Fruit fly (Drosophila melanogaster) ovary, adult (tissue): Measurements from ENCODE around the gene Ubr3.

Source experiments
- CG17801 ChIP-seq: fragments of 200-800 bp; optimal IDR thresholded peaks from 2 replicates; lab custom pipeline; 2019; ENCODE audit warnings: missing biosample characterization, mild to moderate bottlenecking, missing genetic modification characterization, moderate library complexity; ENCODE audit not compliant: partially characterized antibody

Ubr3 gene

DNA sequence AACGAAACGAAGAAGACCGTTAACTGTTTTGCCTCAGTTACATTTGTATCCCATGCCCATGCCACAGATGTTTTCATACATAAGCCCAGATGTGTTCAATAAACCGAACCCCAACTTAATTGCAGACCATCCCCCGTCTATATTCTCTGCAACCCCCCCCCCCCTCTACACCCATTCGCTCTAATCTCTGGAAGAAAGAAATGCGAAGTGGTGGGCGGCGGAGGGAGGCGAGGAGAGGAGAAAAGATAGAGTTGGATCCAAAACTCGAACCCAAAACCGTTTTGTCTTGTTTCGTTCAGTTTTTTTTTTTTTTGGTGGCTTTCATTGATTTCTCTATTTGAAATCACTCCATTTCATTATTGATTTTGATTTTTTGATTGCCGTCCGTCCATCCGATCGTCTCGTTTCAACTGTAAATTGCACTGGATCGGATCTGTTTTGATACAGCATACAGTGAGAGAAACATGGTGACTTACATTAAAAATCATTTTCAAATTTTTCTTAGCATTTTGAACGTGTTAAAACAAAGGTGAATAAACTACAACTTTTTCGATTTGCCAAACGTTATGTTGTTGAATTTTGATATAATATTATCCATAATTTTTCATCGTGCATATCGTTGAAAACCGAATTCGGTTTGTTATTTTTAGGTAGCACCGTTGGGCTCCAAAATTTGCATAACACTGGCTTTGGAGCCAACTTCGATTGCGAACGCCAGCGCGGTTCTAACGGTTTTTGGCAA is 40.0 kb downstream of the Ubr3 start:
- no peak for TF ChIP-seq CG17801 (GFP tag; lab: Kevin White, UChicago)

DNA sequence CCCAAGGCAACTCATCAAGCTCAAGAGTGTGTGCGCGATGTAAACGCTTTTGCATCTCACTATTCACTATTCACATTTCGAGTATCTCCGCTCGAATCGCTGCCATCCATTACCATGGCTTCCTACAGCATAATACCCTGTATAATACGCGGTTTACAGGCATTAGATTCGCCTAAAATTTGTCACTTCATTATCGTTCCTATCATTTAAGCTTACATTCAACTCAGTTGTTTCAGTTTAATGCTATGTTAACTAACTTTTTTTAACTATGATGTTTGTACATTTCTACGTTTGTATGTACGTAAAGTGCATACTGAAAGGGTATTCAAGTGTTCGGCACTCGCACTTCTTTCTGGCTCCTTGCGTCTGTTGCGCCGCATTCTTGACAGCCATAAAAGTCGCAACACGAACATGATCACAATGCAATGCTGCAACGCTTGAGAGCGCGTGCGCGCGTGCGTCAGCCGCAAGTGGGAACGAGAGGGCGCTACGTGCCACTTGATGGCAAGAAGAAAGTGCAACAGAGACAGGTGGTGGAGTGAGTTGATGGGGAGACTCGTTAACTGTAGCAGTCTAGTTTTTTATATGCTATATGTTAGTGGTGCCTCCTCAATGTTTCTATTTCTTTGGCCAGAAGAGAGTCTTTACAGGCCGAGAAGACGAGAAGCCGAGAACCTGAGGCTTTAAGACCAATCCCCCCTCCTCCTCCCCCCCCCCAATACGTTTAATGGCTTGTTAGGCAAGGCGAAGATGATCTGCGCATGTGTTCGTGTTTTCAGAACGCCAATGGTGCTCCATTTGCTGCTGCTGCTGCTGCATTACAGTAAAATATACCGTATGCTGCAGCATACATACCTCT is 41.5 kb downstream of the Ubr3 start:
- no peak for TF ChIP-seq CG17801 (GFP tag; lab: Kevin White, UChicago)

DNA sequence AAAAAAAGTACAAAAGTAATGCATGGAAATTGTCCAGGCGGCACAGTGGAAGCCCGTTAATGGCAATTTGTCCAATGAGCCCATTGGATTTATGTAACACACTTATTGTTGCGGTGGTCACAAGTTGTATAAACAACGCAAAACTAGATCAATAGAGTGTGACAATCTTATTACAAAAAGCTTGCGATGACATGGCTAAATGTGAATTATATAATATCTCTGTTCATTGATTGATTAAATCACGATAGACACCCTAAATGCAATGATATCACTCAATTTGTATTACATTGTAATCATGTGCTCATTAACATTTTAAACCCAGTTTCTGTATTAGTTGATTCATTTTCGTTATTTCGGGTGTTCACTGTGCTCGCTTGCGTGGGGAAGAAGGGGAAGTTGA is 42.3 kb downstream of the Ubr3 start:
- no peak for TF ChIP-seq CG17801 (GFP tag; lab: Kevin White, UChicago)

DNA sequence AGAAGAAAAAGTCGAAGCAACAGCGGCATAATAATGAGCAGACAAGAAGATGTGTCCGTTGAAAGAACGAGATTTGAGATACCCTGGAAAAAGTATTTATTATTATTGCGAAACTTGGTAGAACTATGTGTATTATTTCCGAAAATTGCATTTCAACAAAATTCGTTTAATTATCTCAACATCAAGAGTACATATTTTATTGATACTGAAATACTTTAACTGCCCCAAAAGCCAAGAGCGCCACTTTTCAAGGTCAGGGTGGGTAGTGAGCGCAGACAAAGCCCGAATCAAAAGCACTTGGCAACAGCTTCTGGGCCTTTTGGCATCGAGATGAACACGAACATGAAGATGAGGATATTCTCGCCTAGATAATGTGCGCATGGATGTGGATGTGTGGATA is 43.5 kb downstream of the Ubr3 start:
- TF ChIP-seq CG17801 (GFP tag; lab: Kevin White, UChicago): no peak

DNA sequence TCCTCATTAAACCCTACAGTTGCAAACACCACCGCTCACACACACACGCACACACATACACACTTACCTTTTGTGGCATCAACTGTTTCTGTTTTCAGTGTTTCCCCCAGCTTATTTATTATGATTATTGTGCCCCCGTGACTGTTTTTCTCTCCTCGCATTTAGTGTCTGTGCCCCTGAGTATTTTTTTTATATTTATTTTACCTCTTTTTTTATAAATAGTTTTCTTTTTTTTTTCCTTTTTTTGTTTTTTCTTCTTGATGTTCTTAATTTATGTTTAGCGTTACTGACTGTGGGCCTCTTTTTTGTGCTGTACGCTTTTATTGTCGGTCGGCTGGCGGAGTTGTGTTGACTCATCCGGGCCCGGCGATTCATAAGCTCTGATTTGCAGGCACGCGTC is 45.1 kb downstream of the Ubr3 start:
- TF ChIP-seq CG17801 (GFP tag; lab: Kevin White, UChicago): peak; percentile 88

DNA sequence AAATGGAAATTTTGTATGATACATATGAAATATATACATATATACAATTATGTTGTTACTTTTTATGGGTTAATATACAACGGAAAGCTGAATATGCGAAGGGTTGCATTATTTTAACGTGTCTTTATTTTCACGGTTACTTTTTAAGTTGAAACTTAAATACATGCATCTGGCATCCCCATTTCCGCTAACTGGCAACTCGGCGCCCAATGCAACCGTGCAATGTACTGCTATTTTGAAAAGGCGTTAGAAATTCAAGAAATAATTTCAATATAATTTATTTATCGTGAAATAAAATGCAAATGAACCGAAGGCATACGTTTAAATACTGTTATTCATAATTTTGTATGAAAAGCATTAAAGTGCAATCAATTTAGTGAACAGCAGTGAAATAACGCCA is 50.9 kb downstream of the Ubr3 start:
- peak; percentile 0 for TF ChIP-seq CG17801 (GFP tag; lab: Kevin White, UChicago)

DNA sequence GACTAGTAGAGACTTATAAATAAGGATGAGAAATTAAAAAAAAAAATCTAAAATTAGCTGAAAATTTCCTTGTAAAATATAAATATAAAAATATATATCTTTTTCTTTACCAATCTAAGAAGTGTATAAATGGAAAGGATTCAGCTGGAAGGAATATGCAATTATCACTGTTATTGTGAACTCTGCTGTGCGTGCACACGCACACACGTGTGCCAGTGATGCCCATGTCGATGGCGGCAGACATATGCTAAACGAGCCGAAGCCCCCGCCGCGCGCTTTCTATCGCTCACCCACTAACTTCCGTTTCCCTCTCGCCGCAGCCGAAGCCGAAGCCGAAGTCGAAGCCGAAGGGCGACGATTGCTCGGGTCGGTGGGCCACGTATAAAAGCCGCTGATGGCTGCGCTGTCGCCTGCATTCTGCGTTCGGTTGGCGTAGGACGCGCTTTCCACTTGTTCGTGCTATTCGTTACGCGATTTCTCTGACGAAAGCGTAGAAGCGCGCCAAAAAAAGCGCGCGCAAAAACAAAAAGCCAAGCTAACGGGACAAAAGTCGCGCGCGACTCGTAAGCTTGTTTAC is 59.6 kb downstream of the Ubr3 start, which contains the start of gene Tbh:
Gene Tbh, plus strand, starts transcription at position 527 of the 577 bp plus-strand sequence.
- TF ChIP-seq CG17801 (GFP tag; lab: Kevin White, UChicago): no peak
